Worm (Caenorhabditis elegans) whole organism, late embryonic: ENCODE measurements around the gene F55A11.7.

Source experiments
- C08G9.2 ChIP-seq: sonication (generic microtip); optimal IDR thresholded peaks from 2 replicates; lab custom pipeline; 2016; ENCODE audit warnings: mild to moderate bottlenecking, missing genetic modification characterization, moderate library complexity, missing compliant biosample characterization
- ceh-18 ChIP-seq: sonication (generic microtip); optimal IDR thresholded peaks from 2 replicates; lab custom pipeline; 2016; ENCODE audit warnings: missing genetic modification characterization, missing compliant biosample characterization
- ceh-31 ChIP-seq: sonication (generic microtip); optimal IDR thresholded peaks from 2 replicates; lab custom pipeline; 2016; ENCODE audit warnings: missing genetic modification characterization, missing compliant biosample characterization
- che-1 ChIP-seq: sonication (generic microtip); optimal IDR thresholded peaks from 2 replicates; lab custom pipeline; 2016; ENCODE audit warnings: mild to moderate bottlenecking, missing genetic modification characterization, missing compliant biosample characterization
- elt-2 ChIP-seq: sonication (generic microtip); optimal IDR thresholded peaks from 2 replicates; lab custom pipeline; 2016; ENCODE audit warnings: missing genetic modification reagents, missing genetic modification characterization, missing compliant biosample characterization
- fkh-10 ChIP-seq: fragments of 150-350 bp; optimal IDR thresholded peaks from 2 replicates; lab custom pipeline; 2014; ENCODE audit warnings: missing biosample characterization, missing genetic modification reagents, missing genetic modification characterization
- hlh-30 ChIP-seq: sonication (generic microtip); optimal IDR thresholded peaks from 2 replicates; lab custom pipeline; 2017; ENCODE audit warnings: antibody characterized with exemption, missing genetic modification characterization, missing compliant biosample characterization; ENCODE audit not compliant: insufficient read depth
- odd-2 ChIP-seq: sonication (generic microtip); optimal IDR thresholded peaks from 2 replicates; lab custom pipeline; 2017; ENCODE audit warnings: antibody characterized with exemption, mild to moderate bottlenecking, missing genetic modification characterization, missing compliant biosample characterization
- pqm-1 ChIP-seq: sonication (generic microtip); optimal IDR thresholded peaks from 2 replicates; lab custom pipeline; 2016; ENCODE audit warnings: missing genetic modification characterization, missing compliant biosample characterization
- rnt-1 ChIP-seq: sonication (generic microtip); optimal IDR thresholded peaks from 2 replicates; lab custom pipeline; 2016; ENCODE audit warnings: missing genetic modification characterization, missing compliant biosample characterization
- sox-4 ChIP-seq: sonication (generic microtip); optimal IDR thresholded peaks from 2 replicates; lab custom pipeline; 2017; ENCODE audit warnings: mild to moderate bottlenecking, missing genetic modification characterization, inconsistent platforms, missing compliant biosample characterization
- unc-55 ChIP-seq: sonication (generic microtip); optimal IDR thresholded peaks from 2 replicates; lab custom pipeline; 2017; ENCODE audit warnings: missing biosample characterization, missing genetic modification reagents, missing genetic modification characterization

DNA sequence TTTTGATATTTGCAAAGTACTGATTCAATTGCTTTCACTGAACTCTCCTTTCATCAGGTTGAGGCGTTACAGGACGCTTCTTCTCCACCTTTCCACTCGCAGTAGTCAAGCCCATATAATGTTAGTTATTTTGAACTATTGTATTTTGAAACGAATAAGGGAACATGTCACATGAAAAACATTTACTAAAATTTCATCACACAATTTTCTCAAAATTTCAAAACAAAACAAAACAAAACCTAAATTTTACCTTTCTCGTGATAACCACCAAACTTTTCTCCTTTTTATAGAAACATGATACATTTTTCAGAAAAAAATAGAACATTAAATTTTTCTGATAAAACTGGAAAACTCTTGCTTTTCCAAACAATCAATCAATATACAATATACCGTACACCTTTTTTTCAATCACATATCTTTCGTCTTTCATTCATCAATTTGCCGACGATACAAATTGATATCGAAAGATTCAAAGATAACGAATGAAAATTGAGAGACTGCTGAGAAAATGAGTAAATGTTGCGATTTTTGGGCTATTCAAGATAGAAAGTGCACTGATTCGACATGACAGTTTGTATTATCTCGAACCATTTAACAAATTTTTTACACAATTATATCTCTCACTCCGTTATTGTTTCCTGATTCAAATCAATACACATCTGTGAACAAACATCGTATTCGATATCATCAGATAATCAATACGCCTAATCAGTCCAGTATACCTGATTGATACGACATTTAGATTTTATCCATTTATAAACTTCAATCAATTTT lies 14.0 kb upstream of the F55A11.7 start:
- no peak for TF ChIP-seq pqm-1
- no peak for TF ChIP-seq ceh-18 (tag; lab: Kevin White, UChicago)
- TF ChIP-seq sox-4, result no peak
- no peak for TF ChIP-seq C08G9.2 (tag; lab: Kevin White, UChicago)
- no peak for TF ChIP-seq unc-55 (GFP tag; lab: Kevin White, UChicago)
- TF ChIP-seq hlh-30, result no peak
- TF ChIP-seq fkh-10 (GFP tag; lab: Kevin White, UChicago), result no peak
- no peak for TF ChIP-seq rnt-1 (tag; lab: Kevin White, UChicago)
- no peak for TF ChIP-seq ceh-31 (tag; lab: Kevin White, UChicago)
- TF ChIP-seq odd-2 (tag; lab: Kevin White, UChicago), result no peak
- peak; percentile 40 for TF ChIP-seq elt-2 (tag; lab: Kevin White, UChicago)
- no peak for TF ChIP-seq che-1 (tag; lab: Kevin White, UChicago)
